Worm (Caenorhabditis elegans) whole organism, young adult: ENCODE results near the gene H39E23.2.

Experiments
- B0261.1 ChIP-seq: sonication (generic microtip); optimal IDR thresholded peaks from 2 replicates; lab custom pipeline; 2016; ENCODE audit warnings: mild to moderate bottlenecking, missing genetic modification characterization, moderate library complexity, missing compliant biosample characterization
- F37B4.10 ChIP-seq: fragments of 200-800 bp; sonication (Bioruptor generic); IDR thresholded peaks from 2 replicates; pipeline ENCODE4 v1.3.6; 2022; ENCODE audit warnings: missing genetic modification characterization, missing compliant biosample characterization
- F39B2.1 ChIP-seq: fragments of 200-800 bp; sonication (Bioruptor generic); IDR thresholded peaks from 2 replicates; pipeline ENCODE4 v1.3.6; 2022; ENCODE audit warnings: missing genetic modification reagents, missing genetic modification characterization, missing compliant biosample characterization
- dox-1 ChIP-seq: fragments of 200-800 bp; sonication (Bioruptor generic); IDR thresholded peaks from 2 replicates; pipeline ENCODE4 v1.3.6; 2022; ENCODE audit warnings: missing genetic modification reagents, missing genetic modification characterization, missing compliant biosample characterization
- dpl-1 ChIP-seq: fragments of 150-350 bp; optimal IDR thresholded peaks from 2 replicates; lab custom pipeline; 2014; ENCODE audit warnings: missing biosample characterization, missing genetic modification reagents, missing genetic modification characterization
- mes-4 ChIP-seq: sonication (generic microtip); optimal IDR thresholded peaks from 2 replicates; lab custom pipeline; 2016; ENCODE audit warnings: missing genotype, missing genetic modification characterization, missing compliant biosample characterization
- pha-4 ChIP-seq: fragments of 150-350 bp; sonication (generic microtip); optimal IDR thresholded peaks from 2 replicates; lab custom pipeline; 2014; ENCODE audit warnings: missing biosample characterization, missing genetic modification reagents, missing genetic modification characterization
- sea-2 ChIP-seq: fragments of 200-800 bp; sonication (Bioruptor generic); IDR thresholded peaks from 2 replicates; pipeline ENCODE4 v1.3.6; 2022; ENCODE audit warnings: missing genetic modification characterization, missing compliant biosample characterization
- snpc-4 ChIP-seq, 5 experiments: fragments of 150-350 bp in 1 of 5; sonication (generic microtip) in 4 of 5; optimal IDR thresholded peaks; 2 replicates each; lab custom pipeline; 2014 to 2018; ENCODE audit warnings: missing genetic modification characterization in 5 of 5, missing biosample characterization in 3 of 5, antibody characterized with exemption in 2 of 5, mild to moderate bottlenecking in 2 of 5, missing compliant biosample characterization in 2 of 5, missing genotype in 2 of 5, moderate library complexity in 2 of 5, missing genetic modification reagents in 1 of 5
- sptf-2 ChIP-seq: fragments of 200-800 bp; sonication (Bioruptor generic); optimal IDR thresholded peaks from 2 replicates; lab custom pipeline; 2018; ENCODE audit warnings: mild to moderate bottlenecking, missing genetic modification characterization, missing compliant biosample characterization
- unc-62 ChIP-seq: fragments of 150-350 bp; optimal IDR thresholded peaks from 2 replicates; lab custom pipeline; 2014; ENCODE audit warnings: missing biosample characterization, missing genetic modification reagents, missing genetic modification characterization

DNA sequence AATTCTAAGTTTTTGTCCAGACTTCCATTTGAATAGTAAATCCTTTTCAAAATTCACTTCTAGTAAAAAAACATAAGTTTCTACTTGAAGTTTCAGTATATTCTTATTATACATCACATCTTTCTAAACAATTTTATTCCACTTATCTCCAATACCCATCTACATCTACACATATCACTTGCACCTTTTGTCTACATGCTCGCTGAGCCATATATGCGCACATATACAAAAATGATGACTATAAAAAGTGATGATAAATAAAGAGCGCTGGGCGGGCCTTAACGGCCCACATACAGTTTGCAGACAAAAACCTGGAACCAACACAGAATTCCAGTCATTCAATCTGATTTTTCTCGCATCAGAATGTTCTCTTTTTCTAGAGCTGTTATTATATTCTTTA is 46.3 kb downstream of the H39E23.2 start, which contains the start of gene AH10.2:
- TF ChIP-seq mes-4 (tag; lab: Kevin White, UChicago) (no peak), snpc-4 (GFP tag; optimal IDR thresholded peaks at IDR 0.05; lab: Kevin White, UChicago) (no peak), snpc-4 (tag; optimal IDR thresholded peaks at IDR 0.05; lab: Kevin White, UChicago) (no peak), sea-2 (GFP tag; lab: Robert Waterston, UW) (no peak), F37B4.10 (GFP tag; lab: Robert Waterston, UW) (no peak), F39B2.1 (no peak), sptf-2 (GFP tag; lab: Kevin White, UChicago) (no peak), dox-1 (GFP tag; lab: Robert Waterston, UW) (no peak), unc-62 (no peak), pha-4 (tag; lab: Kevin White, UChicago) (no peak), B0261.1 (no peak), dpl-1 (GFP tag; lab: Kevin White, UChicago) (no peak)
